Worm (Caenorhabditis elegans): ENCODE results near the gene F26F2.7.

- no peak for TF ChIP-seq cebp-1 (GFP tag; IDR thresholded peaks at IDR 0.05)
- TF ChIP-seq cebp-1 (tag; optimal IDR thresholded peaks at IDR 0.05), result no peak
- TF ChIP-seq F39B2.1 (GFP tag; IDR thresholded peaks at IDR 0.05), result no peak
- TF ChIP-seq sdz-38 (tag; optimal IDR thresholded peaks at IDR 0.05), result no peak
- TF ChIP-seq ama-1 (optimal IDR thresholded peaks at IDR 0.05), result no peak
- TF ChIP-seq ama-1 (GFP tag; optimal IDR thresholded peaks at IDR 0.05), result no peak
- no peak for TF ChIP-seq snpc-4 (GFP tag; optimal IDR thresholded peaks at IDR 0.05)
- no peak for TF ChIP-seq snpc-4 (tag; optimal IDR thresholded peaks at IDR 0.05)
- TF ChIP-seq snpc-1.1 (tag; optimal IDR thresholded peaks at IDR 0.05; ENCODE audit: insufficient read depth), result no peak
- TF ChIP-seq nfya-1 (tag; optimal IDR thresholded peaks at IDR 0.05; ENCODE audit: borderline replicate concordance, insufficient read depth), result no peak
- TF ChIP-seq nhr-80 (tag; optimal IDR thresholded peaks at IDR 0.05), result no peak
- no peak for TF ChIP-seq xnd-1 (tag; optimal IDR thresholded peaks at IDR 0.05)
- no peak for TF ChIP-seq lin-35 (GFP tag; optimal IDR thresholded peaks at IDR 0.05)
- TF ChIP-seq unc-62 (GFP tag; optimal IDR thresholded peaks at IDR 0.05), result no peak
- no peak for TF ChIP-seq efl-1 (GFP tag; optimal IDR thresholded peaks at IDR 0.05)
- TF ChIP-seq C17E4.6 (GFP tag; IDR thresholded peaks at IDR 0.05), result no peak
- no peak for TF ChIP-seq pha-4 (tag; optimal IDR thresholded peaks at IDR 0.05)
Measured at ce11 chrV:20551096-20551495, 29.7 kb upstream of the F26F2.7 start, which contains the start of gene Y38H6C.20.

Data from whole organism, young adult.